Fruit fly (Drosophila melanogaster) whole organism, prepupa: ENCODE results near the gene CG16985.

Experiments
- Blimp-1 ChIP-seq: fragments of 200-800 bp; sonication (Bioruptor generic); optimal IDR thresholded peaks from 3 replicates; lab custom pipeline; 2017; ENCODE audit warnings: missing biosample characterization, missing genetic modification characterization, mild to moderate bottlenecking, moderate library complexity, missing genetic modification reagents
- CG10631 ChIP-seq: fragments of 200-800 bp; sonication (Bioruptor generic); optimal IDR thresholded peaks from 2 replicates; lab custom pipeline; 2016; ENCODE audit warnings: missing biosample characterization, missing genetic modification characterization
- CG10669 ChIP-seq: fragments of 200-800 bp; sonication (Bioruptor generic); optimal IDR thresholded peaks from 3 replicates; lab custom pipeline; 2018; ENCODE audit warnings: missing biosample characterization, mild to moderate bottlenecking, missing genetic modification characterization, moderate library complexity
- CG11762 ChIP-seq: fragments of 200-800 bp; sonication (Bioruptor generic); optimal IDR thresholded peaks from 3 replicates; lab custom pipeline; 2016; ENCODE audit warnings: missing biosample characterization, missing genetic modification characterization; ENCODE audit not compliant: insufficient read depth
- CG11902 ChIP-seq: fragments of 200-800 bp; sonication (Bioruptor generic); optimal IDR thresholded peaks from 3 replicates; lab custom pipeline; 2016; ENCODE audit warnings: missing biosample characterization, missing genetic modification characterization
- CG15336 ChIP-seq: fragments of 200-800 bp; sonication (Bioruptor generic); IDR thresholded peaks from 2 replicates; pipeline ENCODE4 v1.3.6; 2022; ENCODE audit warnings: missing biosample characterization, missing genetic modification characterization
- CG1621 ChIP-seq: fragments of 200-800 bp; sonication (Bioruptor generic); optimal IDR thresholded peaks from 3 replicates; lab custom pipeline; 2018; ENCODE audit warnings: missing biosample characterization, mild to moderate bottlenecking, missing genetic modification characterization
- CG34406 ChIP-seq: fragments of 200-800 bp; sonication (Bioruptor generic); optimal IDR thresholded peaks from 3 replicates; lab custom pipeline; 2016; ENCODE audit warnings: missing biosample characterization, missing genetic modification characterization
- CG4318 ChIP-seq: fragments of 200-800 bp; sonication (Bioruptor generic); optimal IDR thresholded peaks from 3 replicates; lab custom pipeline; 2017; ENCODE audit warnings: missing biosample characterization, mild to moderate bottlenecking, missing genetic modification characterization
- CG6163 ChIP-seq: fragments of 200-800 bp; sonication (Bioruptor generic); IDR thresholded peaks from 3 replicates; pipeline ENCODE4 v1.3.6; 2022; ENCODE audit warnings: missing biosample characterization, missing genetic modification characterization
- CG6276 ChIP-seq: fragments of 200-800 bp; sonication (Bioruptor generic); optimal IDR thresholded peaks from 2 replicates; lab custom pipeline; 2017; ENCODE audit warnings: missing biosample characterization, mild to moderate bottlenecking, missing genetic modification characterization
- CG6792 ChIP-seq: fragments of 200-800 bp; sonication (Bioruptor generic); optimal IDR thresholded peaks from 3 replicates; lab custom pipeline; 2016; ENCODE audit warnings: missing biosample characterization, missing genetic modification characterization
- CG6808 ChIP-seq: fragments of 200-800 bp; sonication (Bioruptor generic); optimal IDR thresholded peaks from 3 replicates; lab custom pipeline; 2017; ENCODE audit warnings: missing biosample characterization, missing genetic modification characterization, mild to moderate bottlenecking, moderate library complexity, missing genetic modification reagents
- CG6854 ChIP-seq: fragments of 200-800 bp; sonication (Bioruptor generic); optimal IDR thresholded peaks from 2 replicates; lab custom pipeline; 2017; ENCODE audit warnings: missing biosample characterization, mild to moderate bottlenecking, missing genetic modification characterization
- CG7368 ChIP-seq: fragments of 200-800 bp; sonication (Bioruptor generic); optimal IDR thresholded peaks from 3 replicates; lab custom pipeline; 2016; ENCODE audit warnings: missing biosample characterization, missing genetic modification characterization
- CG8119 ChIP-seq: fragments of 200-800 bp; sonication (Bioruptor generic); IDR thresholded peaks from 3 replicates; pipeline ENCODE4 v1.3.6; 2022; ENCODE audit warnings: missing biosample characterization, missing genetic modification characterization
- CG8632 ChIP-seq: fragments of 200-800 bp; sonication (Bioruptor generic); optimal IDR thresholded peaks from 3 replicates; lab custom pipeline; 2016; ENCODE audit warnings: missing biosample characterization, missing genetic modification characterization
- CG9139 ChIP-seq: fragments of 200-800 bp; sonication (Bioruptor generic); optimal IDR thresholded peaks from 3 replicates; lab custom pipeline; 2017; ENCODE audit warnings: missing biosample characterization, mild to moderate bottlenecking, missing genetic modification characterization
- Eip75B ChIP-seq: fragments of 200-800 bp; sonication (Bioruptor generic); optimal IDR thresholded peaks from 3 replicates; lab custom pipeline; 2016; ENCODE audit warnings: missing biosample characterization, missing genetic modification characterization
- Eip78C ChIP-seq: fragments of 200-800 bp; sonication (Bioruptor generic); peaks from one replicate; lab custom pipeline; 2016; ENCODE audit warnings: missing biosample characterization, missing genetic modification characterization
- Ets21C ChIP-seq: fragments of 200-800 bp; sonication (Bioruptor generic); optimal IDR thresholded peaks from 3 replicates; lab custom pipeline; 2016; ENCODE audit warnings: missing biosample characterization, missing genetic modification characterization
- Gug ChIP-seq: fragments of 200-800 bp; sonication (Bioruptor generic); IDR thresholded peaks from 2 replicates; pipeline ENCODE4 v1.3.6; 2022; ENCODE audit warnings: missing biosample characterization, missing genetic modification characterization
- Hr38 ChIP-seq: sonication (Bioruptor generic); optimal IDR thresholded peaks from 2 replicates; lab custom pipeline; 2016; ENCODE audit warnings: missing biosample characterization, missing genetic modification characterization
- Hr39 ChIP-seq: fragments of 200-800 bp; sonication (Bioruptor generic); optimal IDR thresholded peaks from 2 replicates; lab custom pipeline; 2016; ENCODE audit warnings: missing biosample characterization, missing genetic modification characterization
- Hr4 ChIP-seq: fragments of 200-800 bp; sonication (Bioruptor generic); optimal IDR thresholded peaks from 3 replicates; lab custom pipeline; 2016; ENCODE audit warnings: missing biosample characterization, missing genetic modification characterization
- Met ChIP-seq: fragments of 200-800 bp; sonication (Bioruptor generic); optimal IDR thresholded peaks from 3 replicates; lab custom pipeline; 2016; ENCODE audit warnings: missing biosample characterization, missing genetic modification characterization
- OdsH ChIP-seq: fragments of 200-800 bp; sonication (Bioruptor generic); optimal IDR thresholded peaks from 3 replicates; lab custom pipeline; 2016; ENCODE audit warnings: missing biosample characterization, missing genetic modification characterization
- Smox ChIP-seq: fragments of 200-800 bp; sonication (Bioruptor generic); optimal IDR thresholded peaks from 3 replicates; lab custom pipeline; 2016; ENCODE audit warnings: missing biosample characterization, missing genetic modification characterization
- Sox102F ChIP-seq: fragments of 200-800 bp; sonication (Bioruptor generic); optimal IDR thresholded peaks from 2 replicates; lab custom pipeline; 2016; ENCODE audit warnings: missing biosample characterization, mild to moderate bottlenecking, missing genetic modification characterization
- Sox15 ChIP-seq: fragments of 200-800 bp; sonication (Bioruptor generic); optimal IDR thresholded peaks from 3 replicates; lab custom pipeline; 2016; ENCODE audit warnings: missing biosample characterization, missing genetic modification characterization
- achi ChIP-seq: fragments of 200-800 bp; sonication (Bioruptor generic); optimal IDR thresholded peaks from 3 replicates; lab custom pipeline; 2016; ENCODE audit warnings: missing biosample characterization, missing genetic modification characterization
- acj6 ChIP-seq: fragments of 200-800 bp; sonication (Bioruptor generic); optimal IDR thresholded peaks from 3 replicates; lab custom pipeline; 2016; ENCODE audit warnings: missing biosample characterization, missing genetic modification characterization
- cyc ChIP-seq: fragments of 200-800 bp; sonication (Bioruptor generic); optimal IDR thresholded peaks from 3 replicates; lab custom pipeline; 2016; ENCODE audit warnings: missing biosample characterization, missing genetic modification characterization
- dac ChIP-seq: fragments of 200-800 bp; sonication (Bioruptor generic); optimal IDR thresholded peaks from 2 replicates; lab custom pipeline; 2017; ENCODE audit warnings: missing biosample characterization, mild to moderate bottlenecking, missing genetic modification characterization
- dsx ChIP-seq: fragments of 200-800 bp; optimal IDR thresholded peaks from 3 replicates; lab custom pipeline; 2019; ENCODE audit warnings: missing biosample characterization, mild to moderate bottlenecking, missing genetic modification characterization, moderate library complexity; ENCODE audit not compliant: poor library complexity, severe bottlenecking
- eg ChIP-seq: fragments of 200-800 bp; sonication (Bioruptor generic); IDR thresholded peaks from 3 replicates; pipeline ENCODE4 v1.3.6; 2022; ENCODE audit warnings: missing biosample characterization, missing genetic modification characterization
- esn ChIP-seq: fragments of 200-800 bp; sonication (Bioruptor generic); optimal IDR thresholded peaks from 2 replicates; lab custom pipeline; 2016; ENCODE audit warnings: missing biosample characterization, mild to moderate bottlenecking, missing genetic modification characterization, moderate library complexity
- fd59A ChIP-seq: fragments of 200-800 bp; sonication (Bioruptor generic); optimal IDR thresholded peaks from 2 replicates; lab custom pipeline; 2017; ENCODE audit warnings: missing biosample characterization, mild to moderate bottlenecking, missing genetic modification characterization, missing genetic modification reagents
- fd85E ChIP-seq: fragments of 200-800 bp; sonication (Bioruptor generic); optimal IDR thresholded peaks from 3 replicates; lab custom pipeline; 2016; ENCODE audit warnings: missing biosample characterization, missing genetic modification characterization
- fkh ChIP-seq: fragments of 200-800 bp; sonication (Bioruptor generic); optimal IDR thresholded peaks from 3 replicates; lab custom pipeline; 2017; ENCODE audit warnings: missing biosample characterization, mild to moderate bottlenecking, missing genetic modification characterization, moderate library complexity
- salr ChIP-seq, 2 experiments: fragments of 200-800 bp; sonication (Bioruptor generic); optimal IDR thresholded peaks; 3 replicates each; lab custom pipeline; 2016 to 2018; ENCODE audit warnings: missing biosample characterization in 2 of 2, missing genetic modification characterization in 2 of 2, mild to moderate bottlenecking in 1 of 2
- ss ChIP-seq, 2 experiments: fragments of 200-800 bp; sonication (Bioruptor generic); optimal IDR thresholded peaks; 2 replicates in 1 of 2; 3 replicates in 1 of 2; lab custom pipeline; 2017 to 2018; ENCODE audit warnings: mild to moderate bottlenecking in 2 of 2, missing biosample characterization in 2 of 2, missing genetic modification characterization in 2 of 2, moderate library complexity in 1 of 2
- topi ChIP-seq: fragments of 200-800 bp; sonication (Bioruptor generic); optimal IDR thresholded peaks from 3 replicates; lab custom pipeline; 2016; ENCODE audit warnings: missing biosample characterization, missing genetic modification characterization
- vri ChIP-seq: fragments of 200-800 bp; sonication (Bioruptor generic); optimal IDR thresholded peaks from 3 replicates; lab custom pipeline; 2016; ENCODE audit warnings: missing biosample characterization, mild to moderate bottlenecking, missing genetic modification characterization

CG16985 gene

dm6 chr3L:2581343-2581825 is 17.7 kb upstream of the CG16985 start (continued):
- TF ChIP-seq ss (GFP tag; optimal IDR thresholded peaks at IDR 0.05; lab: Kevin White, UChicago): peak in 1 of 2 experiments; percentile 33
- TF ChIP-seq acj6 (GFP tag; lab: Kevin White, UChicago): peak; percentile 77
- peak; percentile 67 for TF ChIP-seq CG10669 (GFP tag; lab: Kevin White, UChicago)
- TF ChIP-seq CG6163 (GFP tag; lab: Robert Waterston, UW): peak; percentile 90
- peak; percentile 46 for TF ChIP-seq Eip75B (GFP tag; lab: Kevin White, UChicago)
- TF ChIP-seq CG11762 (GFP tag; lab: Kevin White, UChicago): peak; percentile 59
- TF ChIP-seq CG6808 (GFP tag; lab: Kevin White, UChicago): peak; percentile 59
- TF ChIP-seq fd59A: peak; percentile 36
- peak; percentile 29 for TF ChIP-seq Blimp-1 (GFP tag; lab: Kevin White, UChicago)
- TF ChIP-seq CG1621 (tag; lab: Kevin White, UChicago): no peak
- peak; percentile 72 for TF ChIP-seq Hr39
- TF ChIP-seq CG10631 (GFP tag; lab: Kevin White, UChicago): peak; percentile 59
- no peak for TF ChIP-seq CG9139 (GFP tag; lab: Kevin White, UChicago)
- peak; percentile 71 for TF ChIP-seq Gug
- peak in 1 of 2 experiments; percentile 8 for TF ChIP-seq salr (GFP tag; optimal IDR thresholded peaks at IDR 0.05; lab: Kevin White, UChicago)
- peak; percentile 96 for TF ChIP-seq CG15336 (GFP tag; lab: Robert Waterston, UW)
- peak; percentile 85 for TF ChIP-seq Eip78C (GFP tag; lab: Kevin White, UChicago)
- no peak for TF ChIP-seq fd85E
- TF ChIP-seq Met (GFP tag; lab: Kevin White, UChicago): peak; percentile 81
- TF ChIP-seq topi (GFP tag; lab: Kevin White, UChicago): peak; percentile 86
- TF ChIP-seq dac: peak; percentile 84
- peak; percentile 68 for TF ChIP-seq Sox102F
- peak; percentile 63 for TF ChIP-seq CG6792 (GFP tag; lab: Kevin White, UChicago)
- peak; percentile 84 for TF ChIP-seq fkh
- TF ChIP-seq Hr38: no peak
- TF ChIP-seq achi (GFP tag; lab: Kevin White, UChicago): peak; percentile 79
- peak; percentile 69 for TF ChIP-seq CG34406 (GFP tag; lab: Kevin White, UChicago)
- peak; percentile 79 for TF ChIP-seq cyc (GFP tag; lab: Kevin White, UChicago)
- TF ChIP-seq Hr4 (GFP tag; lab: Kevin White, UChicago): peak; percentile 89
- peak; percentile 96 for TF ChIP-seq CG8119 (GFP tag; lab: Robert Waterston, UW)
- peak; percentile 69 for TF ChIP-seq CG8632
- peak; percentile 55 for TF ChIP-seq Sox15 (GFP tag; lab: Kevin White, UChicago)
- peak; percentile 88 for TF ChIP-seq CG6276 (GFP tag; lab: Kevin White, UChicago)
- peak; percentile 73 for TF ChIP-seq esn (GFP tag; lab: Kevin White, UChicago)
- TF ChIP-seq OdsH: peak; percentile 76
- TF ChIP-seq Smox: peak; percentile 56
- peak; percentile 24 for TF ChIP-seq Ets21C (GFP tag; lab: Kevin White, UChicago)
- TF ChIP-seq CG11902 (GFP tag; lab: Kevin White, UChicago): peak; percentile 62
- TF ChIP-seq CG7368 (GFP tag; lab: Kevin White, UChicago): peak; percentile 52
- peak; percentile 13 for TF ChIP-seq CG6854 (GFP tag; lab: Kevin White, UChicago)
- peak; percentile 56 for TF ChIP-seq vri

- TF ChIP-seq CG15336 (GFP tag; lab: Robert Waterston, UW): peak; percentile 71
- TF ChIP-seq OdsH: no peak
- no peak for TF ChIP-seq CG1621 (tag; lab: Kevin White, UChicago)
- TF ChIP-seq Eip78C (GFP tag; lab: Kevin White, UChicago): peak; percentile 71
- no peak for TF ChIP-seq dsx
- TF ChIP-seq CG8119 (GFP tag; lab: Robert Waterston, UW): peak; percentile 26; the same call in 1 of the 3 replicates
- TF ChIP-seq CG4318 (GFP tag; lab: Kevin White, UChicago): peak; percentile 24
- peak; percentile 77 for TF ChIP-seq eg (GFP tag; lab: Robert Waterston, UW)
- TF ChIP-seq, all 60 proteins: peak for 5
Observed at dm6 chr3L:2581857-2582256, 17.2 kb upstream of the CG16985 start.
